Worm (Caenorhabditis elegans) whole organism, L4 larva: ENCODE results near the gene B0228.8.
A peak's percentile ranks its signal among the peaks of the same experiment; 100 is the strongest.

Experiments used
- F10B5.3 ChIP-seq: sonication (generic microtip); optimal IDR thresholded peaks from 2 replicates; lab custom pipeline; 2016; ENCODE audit warnings: mild to moderate bottlenecking, missing genetic modification characterization, missing compliant biosample characterization
- F37D6.2 ChIP-seq: sonication (generic microtip); optimal IDR thresholded peaks from 2 replicates; lab custom pipeline; 2016; ENCODE audit warnings: mild to moderate bottlenecking, missing genetic modification characterization, missing compliant biosample characterization
- F49E8.2 ChIP-seq: sonication (generic microtip); optimal IDR thresholded peaks from 2 replicates; lab custom pipeline; 2016; ENCODE audit warnings: missing compliant biosample characterization, mild to moderate bottlenecking, missing genetic modification characterization, borderline replicate concordance
- Y105C5A.15 ChIP-seq: fragments of 200-800 bp; sonication (Bioruptor generic); IDR thresholded peaks from 2 replicates; pipeline ENCODE4 v1.3.6; 2022; ENCODE audit warnings: missing genetic modification characterization, missing compliant biosample characterization
- ZK337.2 ChIP-seq: fragments of 200-800 bp; sonication (Bioruptor generic); IDR thresholded peaks from 2 replicates; pipeline ENCODE4 v1.3.6; 2022; ENCODE audit warnings: missing genetic modification reagents, missing genetic modification characterization, missing compliant biosample characterization
- aha-1 ChIP-seq: fragments of 150-350 bp; peaks from one replicate; lab custom pipeline; 2014; ENCODE audit warnings: missing biosample characterization, missing genetic modification characterization
- ceh-20 ChIP-seq: fragments of 200-800 bp; sonication (Bioruptor generic); IDR thresholded peaks from 2 replicates; pipeline ENCODE4 v1.3.6; 2022; ENCODE audit warnings: missing genetic modification reagents, missing genetic modification characterization, missing compliant biosample characterization
- ceh-32 ChIP-seq: sonication (generic microtip); optimal IDR thresholded peaks from 2 replicates; lab custom pipeline; 2016; ENCODE audit warnings: mild to moderate bottlenecking, missing genetic modification characterization, missing compliant biosample characterization; ENCODE audit not compliant: poor library complexity
- ceh-62 ChIP-seq: sonication (generic microtip); optimal IDR thresholded peaks from 2 replicates; lab custom pipeline; 2017; ENCODE audit warnings: missing biosample characterization, missing genetic modification characterization
- daf-16 ChIP-seq, 3 experiments: sonication (generic microtip); optimal IDR thresholded peaks; 2 replicates each; lab custom pipeline; 2016 to 2017; ENCODE audit warnings: missing genetic modification characterization in 3 of 3, missing genetic modification reagents in 3 of 3, mild to moderate bottlenecking in 2 of 3, missing compliant biosample characterization in 2 of 3, missing biosample characterization in 1 of 3, moderate library complexity in 1 of 3
- dmd-9 ChIP-seq: fragments of 200-800 bp; sonication (Bioruptor generic); IDR thresholded peaks from 2 replicates; pipeline ENCODE4 v1.3.6; 2022; ENCODE audit warnings: missing genetic modification reagents, missing genetic modification characterization, missing compliant biosample characterization
- dpl-1 ChIP-seq: fragments of 150-350 bp; optimal IDR thresholded peaks from 2 replicates; lab custom pipeline; 2014; ENCODE audit warnings: missing biosample characterization, missing genetic modification reagents, missing genetic modification characterization
- duxl-1 ChIP-seq: sonication (generic microtip); optimal IDR thresholded peaks from 2 replicates; lab custom pipeline; 2016; ENCODE audit warnings: mild to moderate bottlenecking, missing genetic modification characterization, moderate library complexity, missing compliant biosample characterization; ENCODE audit not compliant: poor library complexity
- fkh-10 ChIP-seq: fragments of 150-350 bp; optimal IDR thresholded peaks from 2 replicates; lab custom pipeline; 2014; ENCODE audit warnings: missing biosample characterization, missing genetic modification reagents, missing genetic modification characterization
- hlh-11 ChIP-seq: fragments of 200-800 bp; sonication (Bioruptor generic); optimal IDR thresholded peaks from 2 replicates; lab custom pipeline; 2018; ENCODE audit warnings: mild to moderate bottlenecking, missing genetic modification characterization, missing compliant biosample characterization
- jun-1 ChIP-seq: fragments of 150-350 bp; optimal IDR thresholded peaks from 2 replicates; lab custom pipeline; 2014; ENCODE audit warnings: missing biosample characterization, missing genetic modification reagents, missing genetic modification characterization
- lim-7 ChIP-seq: fragments of 200-800 bp; sonication (Bioruptor generic); IDR thresholded peaks from 2 replicates; pipeline ENCODE4 v1.3.6; 2022; ENCODE audit warnings: missing genetic modification characterization, missing compliant biosample characterization
- lin-38 ChIP-seq: fragments of 200-800 bp; sonication (Bioruptor generic); IDR thresholded peaks from 2 replicates; pipeline ENCODE4 v1.3.6; 2022; ENCODE audit warnings: missing genetic modification reagents, missing genetic modification characterization, missing compliant biosample characterization
- lin-39 ChIP-seq: fragments of 150-350 bp; optimal IDR thresholded peaks from 2 replicates; lab custom pipeline; 2014; ENCODE audit warnings: missing biosample characterization, missing genetic modification reagents, missing genetic modification characterization
- madf-5 ChIP-seq, 2 experiments: fragments of 200-800 bp; sonication (Bioruptor generic); IDR thresholded peaks; 2 replicates each; pipeline ENCODE4 v1.3.6; 2022; ENCODE audit warnings: missing compliant biosample characterization in 2 of 2, missing genetic modification characterization in 2 of 2
- mdl-1 ChIP-seq, 2 experiments: fragments of 150-350 bp in 1 of 2; sonication (generic microtip) in 1 of 2; optimal IDR thresholded peaks; 2 replicates each; lab custom pipeline; 2014 to 2017; ENCODE audit warnings: missing biosample characterization in 2 of 2, missing genetic modification characterization in 2 of 2
- mxl-2 ChIP-seq: fragments of 200-800 bp; sonication (Bioruptor generic); conservative IDR thresholded peaks from 2 replicates; pipeline ENCODE4 v1.3.6; 2022; ENCODE audit warnings: missing genetic modification reagents, missing genetic modification characterization, missing compliant biosample characterization
- nhr-11 ChIP-seq: fragments of 150-350 bp; optimal IDR thresholded peaks from 2 replicates; lab custom pipeline; 2014; ENCODE audit warnings: missing biosample characterization, missing genetic modification characterization
- nhr-111 ChIP-seq: fragments of 200-800 bp; sonication (Bioruptor generic); optimal IDR thresholded peaks from 2 replicates; lab custom pipeline; 2018; ENCODE audit warnings: mild to moderate bottlenecking, missing genetic modification characterization, missing compliant biosample characterization
- nhr-237 ChIP-seq: sonication (generic microtip); optimal IDR thresholded peaks from 2 replicates; lab custom pipeline; 2017; ENCODE audit warnings: missing biosample characterization, missing genetic modification characterization
- nhr-28 ChIP-seq: fragments of 150-350 bp; optimal IDR thresholded peaks from 2 replicates; lab custom pipeline; 2014; ENCODE audit warnings: missing biosample characterization, missing genetic modification characterization
- nhr-76 ChIP-seq: fragments of 150-350 bp; optimal IDR thresholded peaks from 2 replicates; lab custom pipeline; 2014; ENCODE audit warnings: missing biosample characterization, missing genetic modification characterization
- nhr-77 ChIP-seq: fragments of 150-350 bp; optimal IDR thresholded peaks from 2 replicates; lab custom pipeline; 2014; ENCODE audit warnings: missing biosample characterization, missing genetic modification characterization
- pha-4 ChIP-seq, 2 experiments: fragments of 150-350 bp in 1 of 2; fragments of 200-800 bp in 1 of 2; sonication (Bioruptor generic) in 1 of 2; IDR thresholded peaks in 1 of 2; optimal IDR thresholded peaks in 1 of 2; 2 replicates each; pipeline versions ENCODE4 v1.3.6 to Lab custom; 2014 to 2022; ENCODE audit warnings: missing genetic modification characterization in 2 of 2, missing genetic modification reagents in 2 of 2, missing biosample characterization in 1 of 2, missing compliant biosample characterization in 1 of 2
- php-3 ChIP-seq: fragments of 200-800 bp; sonication (Bioruptor generic); IDR thresholded peaks from 2 replicates; pipeline ENCODE4 v1.3.6; 2022; ENCODE audit warnings: missing genetic modification reagents, missing genetic modification characterization, missing compliant biosample characterization
- pqm-1 ChIP-seq: sonication (generic microtip); optimal IDR thresholded peaks from 2 replicates; lab custom pipeline; 2017; ENCODE audit warnings: missing biosample characterization, missing genetic modification characterization
- snpc-1.2 ChIP-seq: fragments of 200-800 bp; sonication (Bioruptor generic); IDR thresholded peaks from 2 replicates; pipeline ENCODE4 v1.3.6; 2022; ENCODE audit warnings: missing genetic modification reagents, missing genetic modification characterization, missing compliant biosample characterization
- spr-1 ChIP-seq: sonication (generic microtip); optimal IDR thresholded peaks from 2 replicates; lab custom pipeline; 2016; ENCODE audit warnings: mild to moderate bottlenecking, missing genetic modification characterization, missing compliant biosample characterization
- unc-62 ChIP-seq, 3 experiments: fragments of 150-350 bp in 1 of 3; sonication (generic microtip); optimal IDR thresholded peaks in 2 of 3; peaks in 1 of 3; 1 replicate in 1 of 3; 2 replicates in 2 of 3; lab custom pipeline; 2014 to 2017; ENCODE audit warnings: missing biosample characterization in 3 of 3, missing genetic modification characterization in 3 of 3, missing genetic modification reagents in 3 of 3, missing genotype in 1 of 3
- zfp-3 ChIP-seq: fragments of 200-800 bp; sonication (Bioruptor generic); conservative IDR thresholded peaks from 2 replicates; pipeline ENCODE4 v1.3.6; 2022; ENCODE audit warnings: missing genetic modification reagents, missing genetic modification characterization, missing compliant biosample characterization
- zip-2 ChIP-seq: fragments of 150-350 bp; optimal IDR thresholded peaks from 2 replicates; lab custom pipeline; 2014; ENCODE audit warnings: missing biosample characterization, missing genetic modification characterization

The B0228.8 gene

ce11 chrII:7722784-7723183 lies 38.6 kb downstream of the B0228.8 start:
- TF ChIP-seq mxl-2 (GFP tag; lab: Robert Waterston, UW), result no peak
- TF ChIP-seq F49E8.2, result no peak
- peak in 1 of 2 experiments; percentile 20 for TF ChIP-seq daf-16 (GFP tag; optimal IDR thresholded peaks at IDR 0.05; lab: Kevin White, UChicago)
- TF ChIP-seq daf-16 (tag; optimal IDR thresholded peaks at IDR 0.05; lab: Kevin White, UChicago), result no peak
- no peak for TF ChIP-seq php-3 (GFP tag; lab: Robert Waterston, UW)
- peak; percentile 31 for TF ChIP-seq hlh-11 (tag; lab: Kevin White, UChicago)
- peak; percentile 12 for TF ChIP-seq nhr-11
- TF ChIP-seq lin-39 (tag; lab: Kevin White, UChicago), result no peak
- TF ChIP-seq nhr-111 (GFP tag; lab: Kevin White, UChicago), result no peak
- no peak for TF ChIP-seq ceh-20 (GFP tag; lab: Robert Waterston, UW)

- TF ChIP-seq nhr-77 (tag; lab: Kevin White, UChicago) (no peak), nhr-76 (tag; lab: Kevin White, UChicago) (no peak), nhr-237 (tag; lab: Kevin White, UChicago) (no peak), ceh-32 (tag; lab: Kevin White, UChicago) (no peak), pqm-1 (tag; lab: Kevin White, UChicago) (no peak), ceh-62 (no peak), unc-62 (GFP tag; optimal IDR thresholded peaks at IDR 0.05 in 1 of 2; lab: Kevin White, UChicago) (peak in 1 of 2 experiments; percentile 70), unc-62 (tag; optimal IDR thresholded peaks at IDR 0.05; lab: Kevin White, UChicago) (no peak), fkh-10 (GFP tag; lab: Kevin White, UChicago) (no peak), nhr-28 (tag; lab: Kevin White, UChicago) (no peak), php-3 (GFP tag; lab: Robert Waterston, UW) (no peak), madf-5 (GFP tag; IDR thresholded peaks at IDR 0.05; lab: Robert Waterston, UW) (no peak), aha-1 (tag; lab: Kevin White, UChicago) (peak; percentile 84), mdl-1 (tag; optimal IDR thresholded peaks at IDR 0.05; lab: Kevin White, UChicago) (no peak), snpc-1.2 (GFP tag; lab: Robert Waterston, UW) (no peak), zip-2 (no peak), F37D6.2 (tag; lab: Kevin White, UChicago) (no peak), duxl-1 (tag; lab: Kevin White, UChicago) (no peak)
Measured at ce11 chrII:7720479-7720878, 40.9 kb downstream of the B0228.8 start.

- no peak for TF ChIP-seq spr-1 (tag; lab: Kevin White, UChicago)
- no peak for TF ChIP-seq ZK337.2 (GFP tag; lab: Robert Waterston, UW)
- TF ChIP-seq unc-62 (GFP tag; optimal IDR thresholded peaks at IDR 0.05 in 1 of 2; lab: Kevin White, UChicago), result peak in 1 of 2 experiments; percentile 96
- TF ChIP-seq unc-62 (tag; optimal IDR thresholded peaks at IDR 0.05; lab: Kevin White, UChicago), result no peak
- no peak for TF ChIP-seq dpl-1 (GFP tag; lab: Kevin White, UChicago)
- no peak for TF ChIP-seq dmd-9 (GFP tag; lab: Robert Waterston, UW)
- no peak for TF ChIP-seq F49E8.2
- TF ChIP-seq Y105C5A.15 (GFP tag; lab: Robert Waterston, UW), result no peak
- no peak for TF ChIP-seq lin-38 (GFP tag; lab: Robert Waterston, UW)
- peak; percentile 62 for TF ChIP-seq fkh-10 (GFP tag; lab: Kevin White, UChicago)
- no peak for TF ChIP-seq pha-4 (GFP tag; IDR thresholded peaks at IDR 0.05; lab: Robert Waterston, UW)
- no peak for TF ChIP-seq pha-4 (tag; optimal IDR thresholded peaks at IDR 0.05; lab: Kevin White, UChicago)
- TF ChIP-seq aha-1 (tag; lab: Kevin White, UChicago), result no peak
- TF ChIP-seq zfp-3 (GFP tag; lab: Robert Waterston, UW), result no peak
- TF ChIP-seq F10B5.3 (tag; lab: Kevin White, UChicago), result no peak
Measured at ce11 chrII:7719039-7719438, 42.3 kb downstream of the B0228.8 start.

ce11 chrII:7718491-7718890 lies 42.8 kb downstream of the B0228.8 start, which contains the start of gene cpna-5:
Gene cpna-5 (minus strand): TSS chrII:7718591.
- TF ChIP-seq nhr-76 (tag; lab: Kevin White, UChicago), result no peak
- no peak for TF ChIP-seq F10B5.3 (tag; lab: Kevin White, UChicago)
- no peak for TF ChIP-seq lim-7 (GFP tag; lab: Robert Waterston, UW)
- TF ChIP-seq jun-1, result no peak
